Worm (Caenorhabditis elegans) whole organism, early embryonic: ENCODE results near the gene scl-8.

Experiments
- B0310.2 ChIP-seq: sonication (generic microtip); optimal IDR thresholded peaks from 2 replicates; lab custom pipeline; 2016; ENCODE audit warnings: mild to moderate bottlenecking, missing genetic modification characterization, missing compliant biosample characterization
- F13C5.2 ChIP-seq: sonication (generic microtip); optimal IDR thresholded peaks from 2 replicates; lab custom pipeline; 2017; ENCODE audit warnings: mild to moderate bottlenecking, missing genetic modification characterization, inconsistent platforms, missing compliant biosample characterization
- aly-1 ChIP-seq: sonication (generic microtip); optimal IDR thresholded peaks from 2 replicates; lab custom pipeline; 2016; ENCODE audit warnings: missing genetic modification characterization, missing compliant biosample characterization
- ama-1 ChIP-seq: fragments of 150-350 bp; optimal IDR thresholded peaks from 2 replicates; lab custom pipeline; 2014
- ceh-13 ChIP-seq: fragments of 200-800 bp; sonication (Bioruptor generic); optimal IDR thresholded peaks from 2 replicates; lab custom pipeline; 2018; ENCODE audit warnings: mild to moderate bottlenecking, missing genetic modification characterization, missing compliant biosample characterization
- ceh-36 ChIP-seq: sonication (generic microtip); optimal IDR thresholded peaks from 2 replicates; lab custom pipeline; 2016; ENCODE audit warnings: missing genetic modification characterization, inconsistent platforms, missing compliant biosample characterization
- ets-7 ChIP-seq: sonication (generic microtip); optimal IDR thresholded peaks from 2 replicates; lab custom pipeline; 2016; ENCODE audit warnings: missing genotype, missing genetic modification characterization, missing compliant biosample characterization
- flt-1 ChIP-seq: fragments of 200-800 bp; sonication (Bioruptor generic); IDR thresholded peaks from 2 replicates; pipeline ENCODE4 v1.3.6; 2022; ENCODE audit warnings: missing genetic modification characterization, missing compliant biosample characterization
- hmbx-1 ChIP-seq: sonication (generic microtip); optimal IDR thresholded peaks from 2 replicates; lab custom pipeline; 2016; ENCODE audit warnings: mild to moderate bottlenecking, missing genetic modification characterization, missing compliant biosample characterization
- hmg-4 ChIP-seq: fragments of 200-800 bp; sonication (Bioruptor generic); optimal IDR thresholded peaks from 2 replicates; lab custom pipeline; 2018; ENCODE audit warnings: mild to moderate bottlenecking, missing genetic modification characterization, missing compliant biosample characterization
- hnd-1 ChIP-seq: sonication (generic microtip); optimal IDR thresholded peaks from 2 replicates; lab custom pipeline; 2016; ENCODE audit warnings: missing genetic modification characterization, missing compliant biosample characterization
- pes-1 ChIP-seq: fragments of 200-800 bp; sonication (Bioruptor generic); IDR thresholded peaks from 2 replicates; pipeline ENCODE4 v1.3.6; 2022; ENCODE audit warnings: missing genetic modification reagents, missing genetic modification characterization, missing compliant biosample characterization
- scrt-1 ChIP-seq: fragments of 200-800 bp; sonication (Bioruptor generic); IDR thresholded peaks from 2 replicates; pipeline ENCODE4 v1.3.6; 2022; ENCODE audit warnings: missing genetic modification characterization, missing compliant biosample characterization
- sea-1 ChIP-seq: fragments of 200-800 bp; sonication (Bioruptor generic); conservative IDR thresholded peaks from 2 replicates; pipeline ENCODE4 v1.3.6; 2022; ENCODE audit warnings: missing genetic modification characterization, missing compliant biosample characterization
- tbx-11 ChIP-seq: fragments of 200-800 bp; sonication (Bioruptor generic); IDR thresholded peaks from 2 replicates; pipeline ENCODE4 v1.3.6; 2022; ENCODE audit warnings: missing genetic modification characterization, missing compliant biosample characterization
- tbx-37 ChIP-seq: fragments of 200-800 bp; sonication (Bioruptor generic); conservative IDR thresholded peaks from 2 replicates; pipeline ENCODE4 v1.3.6; 2022; ENCODE audit warnings: missing genetic modification reagents, missing genetic modification characterization, missing compliant biosample characterization
- tra-4 ChIP-seq: sonication (generic microtip); optimal IDR thresholded peaks from 2 replicates; lab custom pipeline; 2017; ENCODE audit warnings: missing genetic modification characterization, missing compliant biosample characterization

Gene scl-8

ce11 chrIV:13070142-13070541 lies 1.4 kb upstream of the scl-8 start, which contains the start of gene scl-7:
Gene scl-7 (plus strand): TSS chrIV:13070442.
- no peak for TF ChIP-seq tbx-11
- no peak for TF ChIP-seq F13C5.2 (tag; lab: Kevin White, UChicago)
- no peak for TF ChIP-seq B0310.2 (tag; lab: Kevin White, UChicago)
- TF ChIP-seq ceh-36 (tag; lab: Kevin White, UChicago), result no peak
- TF ChIP-seq sea-1, result no peak
- no peak for TF ChIP-seq hnd-1
- TF ChIP-seq hmg-4 (GFP tag; lab: Kevin White, UChicago), result no peak
- no peak for TF ChIP-seq scrt-1 (GFP tag; lab: Robert Waterston, UW)
- TF ChIP-seq aly-1 (tag; lab: Kevin White, UChicago), result no peak
- TF ChIP-seq ets-7, result no peak
- TF ChIP-seq tbx-37 (GFP tag; lab: Robert Waterston, UW), result no peak

ce11 chrIV:13075625-13076252 lies 4.2 kb downstream of the scl-8 start:
- TF ChIP-seq pes-1 (GFP tag; lab: Robert Waterston, UW) (no peak), scrt-1 (GFP tag; lab: Robert Waterston, UW) (no peak), sea-1 (no peak), ceh-36 (tag; lab: Kevin White, UChicago) (no peak), ceh-13 (GFP tag; lab: Kevin White, UChicago) (no peak), tbx-37 (GFP tag; lab: Robert Waterston, UW) (no peak), flt-1 (GFP tag; lab: Robert Waterston, UW) (no peak)

- TF ChIP-seq tbx-11 (no peak), pes-1 (GFP tag; lab: Robert Waterston, UW) (no peak), hmbx-1 (tag; lab: Kevin White, UChicago) (no peak), hmg-4 (GFP tag; lab: Kevin White, UChicago) (no peak), aly-1 (tag; lab: Kevin White, UChicago) (no peak), ceh-36 (tag; lab: Kevin White, UChicago) (no peak), hnd-1 (no peak), B0310.2 (tag; lab: Kevin White, UChicago) (no peak), tra-4 (no peak), tbx-37 (GFP tag; lab: Robert Waterston, UW) (no peak), F13C5.2 (tag; lab: Kevin White, UChicago) (no peak)
Observed at ce11 chrIV:13076620-13077019, 5.1 kb downstream of the scl-8 start, which contains the start of gene C39E9.7. Gene C39E9.7 (minus strand): TSS chrIV:13076720.

ce11 chrIV:13077694-13078093 lies 6.1 kb downstream of the scl-8 start:
- TF ChIP-seq hnd-1 (no peak), ets-7 (no peak), hmg-4 (GFP tag; lab: Kevin White, UChicago) (no peak), scrt-1 (GFP tag; lab: Robert Waterston, UW) (no peak), ceh-36 (tag; lab: Kevin White, UChicago) (no peak), flt-1 (GFP tag; lab: Robert Waterston, UW) (no peak)

ce11 chrIV:13078342-13078741 lies 6.8 kb downstream of the scl-8 start:
- no peak for TF ChIP-seq ets-7
- no peak for TF ChIP-seq tra-4
- no peak for TF ChIP-seq scrt-1 (GFP tag; lab: Robert Waterston, UW)
- TF ChIP-seq ceh-13 (GFP tag; lab: Kevin White, UChicago), result no peak
- no peak for TF ChIP-seq tbx-11
- TF ChIP-seq aly-1 (tag; lab: Kevin White, UChicago), result no peak
- TF ChIP-seq F13C5.2 (tag; lab: Kevin White, UChicago), result no peak
- no peak for TF ChIP-seq hnd-1
- no peak for TF ChIP-seq hmbx-1 (tag; lab: Kevin White, UChicago)
- TF ChIP-seq ceh-36 (tag; lab: Kevin White, UChicago), result no peak
- no peak for TF ChIP-seq hmg-4 (GFP tag; lab: Kevin White, UChicago)
- TF ChIP-seq ama-1 (lab: Kevin White, UChicago), result no peak
- no peak for TF ChIP-seq tbx-37 (GFP tag; lab: Robert Waterston, UW)
- no peak for TF ChIP-seq pes-1 (GFP tag; lab: Robert Waterston, UW)
- TF ChIP-seq sea-1, result no peak
- no peak for TF ChIP-seq flt-1 (GFP tag; lab: Robert Waterston, UW)
- no peak for TF ChIP-seq B0310.2 (tag; lab: Kevin White, UChicago)

ce11 chrIV:13079119-13079518 lies 7.6 kb downstream of the scl-8 start, which contains the start of gene C39E9.8:
Gene C39E9.8 (plus strand): TSS chrIV:13079446.
- TF ChIP-seq scrt-1 (GFP tag; lab: Robert Waterston, UW) (no peak), ets-7 (no peak), tbx-37 (GFP tag; lab: Robert Waterston, UW) (no peak), tra-4 (no peak), hmg-4 (GFP tag; lab: Kevin White, UChicago) (no peak), ama-1 (lab: Kevin White, UChicago) (no peak), B0310.2 (tag; lab: Kevin White, UChicago) (no peak), hnd-1 (no peak), tbx-11 (no peak), ceh-36 (tag; lab: Kevin White, UChicago) (no peak), hmbx-1 (tag; lab: Kevin White, UChicago) (no peak), F13C5.2 (tag; lab: Kevin White, UChicago) (no peak), sea-1 (no peak), ceh-13 (GFP tag; lab: Kevin White, UChicago) (no peak)

- TF ChIP-seq flt-1 (GFP tag; lab: Robert Waterston, UW), result no peak
- no peak for TF ChIP-seq F13C5.2 (tag; lab: Kevin White, UChicago)
- no peak for TF ChIP-seq ceh-13 (GFP tag; lab: Kevin White, UChicago)
- no peak for TF ChIP-seq hnd-1
- no peak for TF ChIP-seq ets-7
- TF ChIP-seq hmbx-1 (tag; lab: Kevin White, UChicago), result no peak
- TF ChIP-seq pes-1 (GFP tag; lab: Robert Waterston, UW), result no peak
- no peak for TF ChIP-seq hmg-4 (GFP tag; lab: Kevin White, UChicago)
- TF ChIP-seq scrt-1 (GFP tag; lab: Robert Waterston, UW), result no peak
- no peak for TF ChIP-seq tra-4
- no peak for TF ChIP-seq ceh-36 (tag; lab: Kevin White, UChicago)
- TF ChIP-seq tbx-37 (GFP tag; lab: Robert Waterston, UW), result no peak
- no peak for TF ChIP-seq sea-1
- TF ChIP-seq ama-1 (lab: Kevin White, UChicago), result no peak
Observed at ce11 chrIV:13080185-13080584, 8.6 kb downstream of the scl-8 start.
